Worm (Caenorhabditis elegans) whole organism, early embryonic: ENCODE results near the gene B0280.11.
"Not testable (repeated sequence)": the region's sequence is repeated elsewhere in the genome, so short reads cannot be mapped to it uniquely, and the experiment has no call there.

Experiments used
- B0310.2 ChIP-seq: sonication (generic microtip); optimal IDR thresholded peaks from 2 replicates; lab custom pipeline; 2016; ENCODE audit warnings: mild to moderate bottlenecking, missing genetic modification characterization, missing compliant biosample characterization
- F13C5.2 ChIP-seq: sonication (generic microtip); optimal IDR thresholded peaks from 2 replicates; lab custom pipeline; 2017; ENCODE audit warnings: mild to moderate bottlenecking, missing genetic modification characterization, inconsistent platforms, missing compliant biosample characterization
- aly-1 ChIP-seq: sonication (generic microtip); optimal IDR thresholded peaks from 2 replicates; lab custom pipeline; 2016; ENCODE audit warnings: missing genetic modification characterization, missing compliant biosample characterization
- ama-1 ChIP-seq: fragments of 150-350 bp; optimal IDR thresholded peaks from 2 replicates; lab custom pipeline; 2014
- ceh-13 ChIP-seq: fragments of 200-800 bp; sonication (Bioruptor generic); optimal IDR thresholded peaks from 2 replicates; lab custom pipeline; 2018; ENCODE audit warnings: mild to moderate bottlenecking, missing genetic modification characterization, missing compliant biosample characterization
- ceh-36 ChIP-seq: sonication (generic microtip); optimal IDR thresholded peaks from 2 replicates; lab custom pipeline; 2016; ENCODE audit warnings: missing genetic modification characterization, inconsistent platforms, missing compliant biosample characterization
- ets-7 ChIP-seq: sonication (generic microtip); optimal IDR thresholded peaks from 2 replicates; lab custom pipeline; 2016; ENCODE audit warnings: missing genotype, missing genetic modification characterization, missing compliant biosample characterization
- flt-1 ChIP-seq: fragments of 200-800 bp; sonication (Bioruptor generic); IDR thresholded peaks from 2 replicates; pipeline ENCODE4 v1.3.6; 2022; ENCODE audit warnings: missing genetic modification characterization, missing compliant biosample characterization
- hmbx-1 ChIP-seq: sonication (generic microtip); optimal IDR thresholded peaks from 2 replicates; lab custom pipeline; 2016; ENCODE audit warnings: mild to moderate bottlenecking, missing genetic modification characterization, missing compliant biosample characterization
- hmg-4 ChIP-seq: fragments of 200-800 bp; sonication (Bioruptor generic); optimal IDR thresholded peaks from 2 replicates; lab custom pipeline; 2018; ENCODE audit warnings: mild to moderate bottlenecking, missing genetic modification characterization, missing compliant biosample characterization
- hnd-1 ChIP-seq: sonication (generic microtip); optimal IDR thresholded peaks from 2 replicates; lab custom pipeline; 2016; ENCODE audit warnings: missing genetic modification characterization, missing compliant biosample characterization
- pes-1 ChIP-seq: fragments of 200-800 bp; sonication (Bioruptor generic); IDR thresholded peaks from 2 replicates; pipeline ENCODE4 v1.3.6; 2022; ENCODE audit warnings: missing genetic modification reagents, missing genetic modification characterization, missing compliant biosample characterization
- scrt-1 ChIP-seq: fragments of 200-800 bp; sonication (Bioruptor generic); IDR thresholded peaks from 2 replicates; pipeline ENCODE4 v1.3.6; 2022; ENCODE audit warnings: missing genetic modification characterization, missing compliant biosample characterization
- sea-1 ChIP-seq: fragments of 200-800 bp; sonication (Bioruptor generic); conservative IDR thresholded peaks from 2 replicates; pipeline ENCODE4 v1.3.6; 2022; ENCODE audit warnings: missing genetic modification characterization, missing compliant biosample characterization
- tbx-11 ChIP-seq: fragments of 200-800 bp; sonication (Bioruptor generic); IDR thresholded peaks from 2 replicates; pipeline ENCODE4 v1.3.6; 2022; ENCODE audit warnings: missing genetic modification characterization, missing compliant biosample characterization
- tbx-37 ChIP-seq: fragments of 200-800 bp; sonication (Bioruptor generic); conservative IDR thresholded peaks from 2 replicates; pipeline ENCODE4 v1.3.6; 2022; ENCODE audit warnings: missing genetic modification reagents, missing genetic modification characterization, missing compliant biosample characterization
- tra-4 ChIP-seq: sonication (generic microtip); optimal IDR thresholded peaks from 2 replicates; lab custom pipeline; 2017; ENCODE audit warnings: missing genetic modification characterization, missing compliant biosample characterization

B0280.11 gene

ce11 chrIII:7133559-7133958, 4.5 kb downstream of the B0280.11 start, which contains the start of the genes pot-1 and ggtb-1:
Gene pot-1 (minus strand): TSS chrIII:7133678.
Gene ggtb-1 (plus strand): TSS chrIII:7133766.
- TF ChIP-seq aly-1 (tag; lab: Kevin White, UChicago) (no peak), pes-1 (GFP tag; lab: Robert Waterston, UW) (no peak), ceh-13 (no peak), F13C5.2 (tag; lab: Kevin White, UChicago) (no peak), hnd-1 (tag; lab: Kevin White, UChicago) (no peak), ceh-36 (no peak), ets-7 (tag; lab: Kevin White, UChicago) (no peak), sea-1 (GFP tag; lab: Robert Waterston, UW) (no peak)

- TF ChIP-seq B0310.2, ceh-13, flt-1: not testable (repeated sequence)
Measured at ce11 chrIII:7128601-7129000, 9.5 kb downstream of the B0280.11 start, which contains the start of gene viro-2. Gene viro-2 (plus strand): TSS chrIII:7128901.

ce11 chrIII:7124364-7124763, 13.7 kb downstream of the B0280.11 start, which contains the start of gene B0280.2:
Gene B0280.2 (plus strand): TSS chrIII:7124664.
- TF ChIP-seq tbx-37 (GFP tag; lab: Robert Waterston, UW) (no peak), ama-1 (no peak), pes-1 (GFP tag; lab: Robert Waterston, UW) (no peak), aly-1 (tag; lab: Kevin White, UChicago) (no peak), tbx-11 (GFP tag; lab: Robert Waterston, UW) (no peak), ets-7 (tag; lab: Kevin White, UChicago) (no peak), ceh-36 (no peak), tra-4 (no peak), sea-1 (GFP tag; lab: Robert Waterston, UW) (no peak), scrt-1 (GFP tag; lab: Robert Waterston, UW) (no peak), B0310.2 (no peak), ceh-13 (no peak), F13C5.2 (tag; lab: Kevin White, UChicago) (no peak), hmbx-1 (no peak), hmg-4 (GFP tag; lab: Kevin White, UChicago) (no peak)

ce11 chrIII:7122860-7123259, 15.2 kb downstream of the B0280.11 start, which contains the start of the genes B0280.9 and rpia-1:
Gene B0280.9 (minus strand): TSS chrIII:7122895.
Gene rpia-1 (plus strand): TSS chrIII:7123128.
- TF ChIP-seq ama-1 (no peak), B0310.2 (no peak), scrt-1 (GFP tag; lab: Robert Waterston, UW) (no peak), ets-7 (tag; lab: Kevin White, UChicago) (no peak), hmg-4 (GFP tag; lab: Kevin White, UChicago) (no peak), ceh-13 (no peak), pes-1 (GFP tag; lab: Robert Waterston, UW) (no peak), hmbx-1 (no peak), tbx-37 (GFP tag; lab: Robert Waterston, UW) (no peak), aly-1 (tag; lab: Kevin White, UChicago) (no peak), tbx-11 (GFP tag; lab: Robert Waterston, UW) (no peak), F13C5.2 (tag; lab: Kevin White, UChicago) (no peak), ceh-36 (no peak), sea-1 (GFP tag; lab: Robert Waterston, UW) (no peak), flt-1 (no peak), hnd-1 (tag; lab: Kevin White, UChicago) (no peak), tra-4 (no peak)

- TF ChIP-seq pes-1 (GFP tag; lab: Robert Waterston, UW) (no peak), hnd-1 (tag; lab: Kevin White, UChicago) (no peak), B0310.2 (no peak), ceh-36 (no peak), tra-4 (no peak), tbx-37 (GFP tag; lab: Robert Waterston, UW) (no peak)
Measured at ce11 chrIII:7120477-7120876, 17.6 kb downstream of the B0280.11 start.

- no peak for TF ChIP-seq ets-7 (tag; lab: Kevin White, UChicago)
- TF ChIP-seq ama-1, result no peak
- no peak for TF ChIP-seq ceh-36
- no peak for TF ChIP-seq scrt-1 (GFP tag; lab: Robert Waterston, UW)
Measured at ce11 chrIII:7116615-7117252, 21.3 kb downstream of the B0280.11 start.

ce11 chrIII:7114952-7115488, 23.1 kb downstream of the B0280.11 start, which contains the start of gene nhr-10:
Gene nhr-10 (minus strand): TSS chrIII:7115438.
- no peak for TF ChIP-seq hnd-1 (tag; lab: Kevin White, UChicago)
- no peak for TF ChIP-seq B0310.2
- TF ChIP-seq hmbx-1, result no peak
- TF ChIP-seq ama-1, result no peak
- TF ChIP-seq ceh-36, result no peak
- TF ChIP-seq sea-1 (GFP tag; lab: Robert Waterston, UW), result no peak
- no peak for TF ChIP-seq F13C5.2 (tag; lab: Kevin White, UChicago)
- no peak for TF ChIP-seq ceh-13

- TF ChIP-seq ets-7 (tag; lab: Kevin White, UChicago), result no peak
- no peak for TF ChIP-seq sea-1 (GFP tag; lab: Robert Waterston, UW)
- no peak for TF ChIP-seq ama-1
- no peak for TF ChIP-seq aly-1 (tag; lab: Kevin White, UChicago)
- TF ChIP-seq hmg-4 (GFP tag; lab: Kevin White, UChicago), result no peak
- no peak for TF ChIP-seq tbx-11 (GFP tag; lab: Robert Waterston, UW)
- no peak for TF ChIP-seq tra-4
- no peak for TF ChIP-seq hnd-1 (tag; lab: Kevin White, UChicago)
- TF ChIP-seq ceh-13, result no peak
- TF ChIP-seq tbx-37 (GFP tag; lab: Robert Waterston, UW), result no peak
- no peak for TF ChIP-seq pes-1 (GFP tag; lab: Robert Waterston, UW)
- TF ChIP-seq scrt-1 (GFP tag; lab: Robert Waterston, UW), result no peak
- no peak for TF ChIP-seq flt-1
- TF ChIP-seq F13C5.2 (tag; lab: Kevin White, UChicago), result no peak
Measured at ce11 chrIII:7112285-7112684, 25.8 kb downstream of the B0280.11 start.
